Fruit fly (Drosophila melanogaster) S2 (cell line): Measurements from ENCODE around the gene CG32815.

Source experiments
- CG8478 ChIP-seq: fragments of >200 bp; optimal IDR thresholded peaks from 2 replicates; lab custom pipeline; 2018
- CTCF ChIP-seq, 2 experiments: fragments of >200 bp; optimal IDR thresholded peaks; 2 replicates each; lab custom pipeline; 2018

CG32815 gene

dm6 chrX:932166-932565 is at the start of gene CG32815, which contains the start of gene CG3706:
Gene CG32815 (plus strand): TSS chrX:932466.
Gene CG3706 (minus strand): TSS chrX:932475.
- TF ChIP-seq CG8478 (lab: Kevin White, UChicago) (no peak), CTCF (optimal IDR thresholded peaks at IDR 0.05; lab: Kevin White, UChicago) (no peak)

- TF ChIP-seq CTCF (optimal IDR thresholded peaks at IDR 0.05; lab: Kevin White, UChicago) (no peak), CG8478 (lab: Kevin White, UChicago) (no peak)
Observed at dm6 chrX:894182-894581, 38.1 kb upstream of the CG32815 start, which contains the start of gene CG11663. Gene CG11663 (plus strand): TSS chrX:894482.

dm6 chrX:898367-898766 is 33.9 kb upstream of the CG32815 start:
- TF ChIP-seq CG8478 (lab: Kevin White, UChicago) (no peak), CTCF (optimal IDR thresholded peaks at IDR 0.05; lab: Kevin White, UChicago) (no peak)

dm6 chrX:899407-900050 is 32.7 kb upstream of the CG32815 start:
- TF ChIP-seq CTCF (optimal IDR thresholded peaks at IDR 0.05; lab: Kevin White, UChicago) (no peak), CG8478 (lab: Kevin White, UChicago) (no peak)

dm6 chrX:900725-901345 is 31.4 kb upstream of the CG32815 start:
- TF ChIP-seq CTCF (optimal IDR thresholded peaks at IDR 0.05; lab: Kevin White, UChicago) (no peak), CG8478 (lab: Kevin White, UChicago) (no peak)

- TF ChIP-seq CTCF (optimal IDR thresholded peaks at IDR 0.05; lab: Kevin White, UChicago) (no peak), CG8478 (lab: Kevin White, UChicago) (no peak)
Observed at dm6 chrX:908763-909497, 23.3 kb upstream of the CG32815 start.

- TF ChIP-seq CG8478 (lab: Kevin White, UChicago) (no peak), CTCF (optimal IDR thresholded peaks at IDR 0.05; lab: Kevin White, UChicago) (no peak)
Observed at dm6 chrX:921359-921758, 10.9 kb upstream of the CG32815 start.

dm6 chrX:927209-927862 is 4.9 kb upstream of the CG32815 start, which contains the start of gene Lztr1:
Gene Lztr1 (minus strand): TSS chrX:927582.
- TF ChIP-seq CTCF (optimal IDR thresholded peaks at IDR 0.05; lab: Kevin White, UChicago) (no peak), CG8478 (lab: Kevin White, UChicago) (no peak)

dm6 chrX:927863-928257 is 4.4 kb upstream of the CG32815 start, which contains the start of the genes CG43867 and MED22:
Gene CG43867 (minus strand): TSS chrX:927975.
Gene MED22 (plus strand): TSS chrX:928139.
- TF ChIP-seq CTCF (optimal IDR thresholded peaks at IDR 0.05; lab: Kevin White, UChicago) = no peak
- no peak for TF ChIP-seq CG8478 (lab: Kevin White, UChicago)

dm6 chrX:930048-930800 is 2.0 kb upstream of the CG32815 start, which contains the start of gene CG3708:
Gene CG3708 (minus strand): TSS chrX:930098.
- no peak for TF ChIP-seq CTCF (optimal IDR thresholded peaks at IDR 0.05; lab: Kevin White, UChicago)
- TF ChIP-seq CG8478 (lab: Kevin White, UChicago) = no peak

- TF ChIP-seq CTCF (optimal IDR thresholded peaks at IDR 0.05; lab: Kevin White, UChicago) (no peak), CG8478 (lab: Kevin White, UChicago) (no peak)
Observed at dm6 chrX:932859-933258, 593 bp downstream of the CG32815 start.

dm6 chrX:933997-934396 is 1.7 kb downstream of the CG32815 start:
- TF ChIP-seq CG8478 (lab: Kevin White, UChicago) (no peak), CTCF (optimal IDR thresholded peaks at IDR 0.05; lab: Kevin White, UChicago) (no peak)

dm6 chrX:935049-935900 is 3.0 kb downstream of the CG32815 start, which contains the start of gene TRAM:
Gene TRAM (plus strand): TSS chrX:935232.
- TF ChIP-seq CTCF (optimal IDR thresholded peaks at IDR 0.05; lab: Kevin White, UChicago) (peak; percentile 24 to 54), CG8478 (lab: Kevin White, UChicago) (no peak)
